Worm (Caenorhabditis elegans) whole organism, mixed stage, embryonic: Measurements from ENCODE around the gene F17C11.12.

ENCODE experiments used
- ces-1 ChIP-seq: fragments of 150-350 bp; optimal IDR thresholded peaks from 2 replicates; lab custom pipeline; 2014; ENCODE audit warnings: missing biosample characterization, missing genetic modification reagents, missing genetic modification characterization
- snpc-4 ChIP-seq: fragments of 150-350 bp; optimal IDR thresholded peaks from 2 replicates; lab custom pipeline; 2014; ENCODE audit warnings: missing biosample characterization, missing genetic modification characterization
- unc-62 ChIP-seq: fragments of 150-350 bp; optimal IDR thresholded peaks from 2 replicates; lab custom pipeline; 2014; ENCODE audit warnings: missing biosample characterization, missing genetic modification reagents, missing genetic modification characterization

- TF ChIP-seq unc-62 (GFP tag; lab: Kevin White, UChicago) (no peak), ces-1 (GFP tag; lab: Kevin White, UChicago) (no peak), snpc-4 (no peak)
Measured at ce11 chrV:10921747-10922146, 15.0 kb downstream of the F17C11.12 start, which contains the start of gene nas-31.
